Worm (Caenorhabditis elegans): ENCODE data around the gene Y49F6B.12.

Gene Y49F6B.12

DNA sequence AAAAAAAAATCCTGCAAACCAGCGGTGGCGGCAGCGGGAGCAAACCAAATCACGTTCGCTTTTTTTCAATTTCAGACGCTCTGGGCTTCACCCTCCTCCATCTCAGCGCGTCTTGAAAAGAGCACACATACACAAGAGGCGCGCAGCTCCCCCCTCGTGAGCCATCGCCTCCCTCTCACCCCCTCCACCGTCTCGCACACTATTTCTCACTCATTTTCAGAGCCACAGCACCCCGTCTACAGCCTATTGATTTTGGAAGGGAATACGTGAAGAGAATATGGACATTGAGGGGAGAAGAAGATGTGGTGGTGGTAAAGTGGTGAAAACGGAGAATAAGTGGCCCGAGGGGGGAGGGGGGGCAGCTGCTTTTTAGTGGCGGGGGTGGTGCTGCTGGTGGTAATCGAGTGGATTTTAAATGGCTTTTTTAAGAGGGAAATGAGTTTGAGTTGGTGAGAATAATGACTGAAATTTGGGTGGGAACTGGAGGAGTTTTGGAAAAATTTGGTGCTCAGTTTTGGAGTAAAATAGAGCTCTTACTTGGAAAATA, 44.0 kb downstream of the Y49F6B.12 start (continued):
- TF ChIP-seq pax-3 (tag; optimal IDR thresholded peaks at IDR 0.05) (no peak), ceh-90 (tag; optimal IDR thresholded peaks at IDR 0.05) (no peak), nhr-90 (tag; optimal IDR thresholded peaks at IDR 0.05; ENCODE audit: poor library complexity) (no peak), nhr-28 (tag; optimal IDR thresholded peaks at IDR 0.05) (no peak), lin-14 (GFP tag; optimal IDR thresholded peaks at IDR 0.05) (peak; percentile 88), fkh-8 (tag; optimal IDR thresholded peaks at IDR 0.05) (peak; percentile 62), rnt-1 (tag; optimal IDR thresholded peaks at IDR 0.05) (no peak), ama-1 (optimal IDR thresholded peaks at IDR 0.05) (no peak), tlp-1 (tag; optimal IDR thresholded peaks at IDR 0.05) (no peak), ztf-11 (tag; optimal IDR thresholded peaks at IDR 0.05) (no peak), nhr-11 (tag; optimal IDR thresholded peaks at IDR 0.05) (no peak), lin-35 (GFP tag; optimal IDR thresholded peaks at IDR 0.05) (peak in 1 of 2 experiments; percentile 9), fkh-10 (GFP tag; optimal IDR thresholded peaks at IDR 0.05) (peak; percentile 48), snpc-4 (tag; optimal IDR thresholded peaks at IDR 0.05) (no peak), nhr-77 (tag; optimal IDR thresholded peaks at IDR 0.05) (no peak), pag-3 (tag; optimal IDR thresholded peaks at IDR 0.05; ENCODE audit: borderline replicate concordance, insufficient read depth) (no peak), lsy-2 (tag; optimal IDR thresholded peaks at IDR 0.05) (peak in 1 of 2 experiments; percentile 39), pqm-1 (tag; optimal IDR thresholded peaks at IDR 0.05) (no peak), ceh-82 (tag; optimal IDR thresholded peaks at IDR 0.05) (peak in 1 of 3 experiments; percentile 46), sup-37 (GFP tag; optimal IDR thresholded peaks at IDR 0.05) (no peak), ztf-4 (tag; optimal IDR thresholded peaks at IDR 0.05) (no peak), blmp-1 (tag; optimal IDR thresholded peaks at IDR 0.05) (no peak), F16B12.6 (tag; optimal IDR thresholded peaks at IDR 0.05) (no peak), C34B4.2 (tag; optimal IDR thresholded peaks at IDR 0.05) (no peak), dpl-1 (GFP tag; optimal IDR thresholded peaks at IDR 0.05) (peak in 1 of 3 experiments; percentile 26), fkh-4 (tag; optimal IDR thresholded peaks at IDR 0.05; ENCODE audit: borderline replicate concordance) (no peak), unc-62 (GFP tag; optimal IDR thresholded peaks at IDR 0.05) (no peak), aly-2 (tag; optimal IDR thresholded peaks at IDR 0.05) (no peak), ets-5 (GFP tag; IDR thresholded peaks at IDR 0.05) (no peak), zag-1 (tag; optimal IDR thresholded peaks at IDR 0.05) (no peak), lin-15B (tag; optimal IDR thresholded peaks at IDR 0.05) (no peak), unc-30 (tag; optimal IDR thresholded peaks at IDR 0.05) (no peak), Y116A8C.19 (tag; optimal IDR thresholded peaks at IDR 0.05; ENCODE audit: borderline replicate concordance) (no peak), lin-39 (tag; optimal IDR thresholded peaks at IDR 0.05) (no peak), hlh-17 (GFP tag; optimal IDR thresholded peaks at IDR 0.05; ENCODE audit: borderline replicate concordance) (no peak), ceh-8 (GFP tag; optimal IDR thresholded peaks at IDR 0.05) (no peak), elt-2 (tag; optimal IDR thresholded peaks at IDR 0.05) (no peak), aha-1 (tag; optimal IDR thresholded peaks at IDR 0.05) (no peak), C04F5.9 (tag; optimal IDR thresholded peaks at IDR 0.05) (no peak), hpl-2 (GFP tag; optimal IDR thresholded peaks at IDR 0.05) (no peak), C16A3.4 (tag; optimal IDR thresholded peaks at IDR 0.05) (no peak)

DNA sequence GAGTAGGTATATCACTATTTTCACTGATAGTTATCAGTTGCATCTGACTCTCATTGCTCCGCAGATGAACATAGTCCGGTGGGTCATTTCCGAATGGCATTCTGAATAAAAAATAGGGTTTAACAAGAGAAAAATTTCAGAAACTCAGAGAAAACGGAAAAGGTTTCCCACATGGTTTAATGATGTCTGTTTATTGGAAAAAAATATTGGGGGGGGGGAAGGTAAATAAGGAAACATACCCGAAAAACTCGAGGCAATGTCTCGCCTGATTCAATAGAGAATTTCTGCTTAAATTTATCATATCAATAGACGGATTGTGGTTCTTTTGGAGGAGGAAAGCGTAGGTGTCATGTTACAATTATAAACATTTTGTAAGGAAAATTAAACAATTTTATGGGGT, 46.8 kb downstream of the Y49F6B.12 start, which contains the start of gene nep-11:
Gene nep-11 (minus strand): TSS at position 101 of the 400 bp plus-strand sequence.
- TF ChIP-seq elt-2 (tag; optimal IDR thresholded peaks at IDR 0.05) (no peak), zip-4 (GFP tag; optimal IDR thresholded peaks at IDR 0.05) (no peak), nhr-90 (tag; optimal IDR thresholded peaks at IDR 0.05; ENCODE audit: poor library complexity) (no peak), pqm-1 (tag; optimal IDR thresholded peaks at IDR 0.05) (no peak), grh-1 (GFP tag; IDR thresholded peaks at IDR 0.05) (no peak), zag-1 (tag; optimal IDR thresholded peaks at IDR 0.05) (no peak), fkh-4 (tag; optimal IDR thresholded peaks at IDR 0.05; ENCODE audit: borderline replicate concordance) (no peak), blmp-1 (tag; optimal IDR thresholded peaks at IDR 0.05) (no peak), xbp-1 (tag; optimal IDR thresholded peaks at IDR 0.05) (no peak), nhr-28 (tag; optimal IDR thresholded peaks at IDR 0.05) (no peak)

Measured in whole organism, L1 larva.